Worm (Caenorhabditis elegans) whole organism, late embryonic: Measurements from ENCODE around the gene W07G4.5.

ENCODE experiments used
- C38D4.7 ChIP-seq: fragments of 200-800 bp; sonication (Bioruptor generic); optimal IDR thresholded peaks from 2 replicates; lab custom pipeline; 2018; ENCODE audit warnings: mild to moderate bottlenecking, missing genetic modification characterization, moderate library complexity, missing compliant biosample characterization
- F13H6.1 ChIP-seq: sonication (generic microtip); optimal IDR thresholded peaks from 2 replicates; lab custom pipeline; 2016; ENCODE audit warnings: missing genetic modification characterization, missing compliant biosample characterization
- T23F11.4 ChIP-seq: fragments of 200-800 bp; sonication (Bioruptor generic); optimal IDR thresholded peaks from 2 replicates; lab custom pipeline; 2018; ENCODE audit warnings: mild to moderate bottlenecking, missing genetic modification characterization, missing compliant biosample characterization
- ama-1 ChIP-seq: fragments of 150-350 bp; optimal IDR thresholded peaks from 2 replicates; lab custom pipeline; 2014
- ceh-14 ChIP-seq: sonication (generic microtip); optimal IDR thresholded peaks from 2 replicates; lab custom pipeline; 2016; ENCODE audit warnings: missing genotype, missing genetic modification characterization, missing compliant biosample characterization
- ceh-18 ChIP-seq: sonication (generic microtip); optimal IDR thresholded peaks from 2 replicates; lab custom pipeline; 2016; ENCODE audit warnings: missing genetic modification characterization, missing compliant biosample characterization
- ceh-19 ChIP-seq: fragments of 200-800 bp; sonication (Bioruptor generic); optimal IDR thresholded peaks from 2 replicates; lab custom pipeline; 2018; ENCODE audit warnings: mild to moderate bottlenecking, missing genetic modification characterization, missing compliant biosample characterization
- ceh-2 ChIP-seq: sonication (generic microtip); optimal IDR thresholded peaks from 2 replicates; lab custom pipeline; 2016; ENCODE audit warnings: missing genotype, missing genetic modification characterization, missing compliant biosample characterization
- ceh-30 ChIP-seq: fragments of 150-350 bp; optimal IDR thresholded peaks from 2 replicates; lab custom pipeline; 2014; ENCODE audit warnings: missing biosample characterization, missing genetic modification characterization
- ceh-31 ChIP-seq: sonication (generic microtip); optimal IDR thresholded peaks from 2 replicates; lab custom pipeline; 2016; ENCODE audit warnings: missing genetic modification characterization, missing compliant biosample characterization
- ceh-34 ChIP-seq: sonication (generic microtip); optimal IDR thresholded peaks from 2 replicates; lab custom pipeline; 2016; ENCODE audit warnings: mild to moderate bottlenecking, missing genetic modification characterization, missing compliant biosample characterization
- ceh-48 ChIP-seq: sonication (generic microtip); optimal IDR thresholded peaks from 2 replicates; lab custom pipeline; 2016; ENCODE audit warnings: missing genetic modification characterization, inconsistent platforms, missing compliant biosample characterization
- ceh-9 ChIP-seq: sonication (generic microtip); optimal IDR thresholded peaks from 2 replicates; lab custom pipeline; 2016; ENCODE audit warnings: mild to moderate bottlenecking, missing genetic modification characterization, inconsistent platforms, missing compliant biosample characterization
- che-1 ChIP-seq: sonication (generic microtip); optimal IDR thresholded peaks from 2 replicates; lab custom pipeline; 2016; ENCODE audit warnings: mild to moderate bottlenecking, missing genetic modification characterization, missing compliant biosample characterization
- dmd-4 ChIP-seq: sonication (generic microtip); optimal IDR thresholded peaks from 2 replicates; lab custom pipeline; 2016; ENCODE audit warnings: borderline replicate concordance, missing genetic modification characterization, missing compliant biosample characterization
- dve-1 ChIP-seq: sonication (generic microtip); optimal IDR thresholded peaks from 2 replicates; lab custom pipeline; 2017; ENCODE audit warnings: antibody characterized with exemption, mild to moderate bottlenecking, missing genetic modification characterization, missing compliant biosample characterization
- elt-4 ChIP-seq: sonication (generic microtip); optimal IDR thresholded peaks from 2 replicates; lab custom pipeline; 2016; ENCODE audit warnings: missing genetic modification characterization, missing compliant biosample characterization
- fax-1 ChIP-seq: sonication (generic microtip); optimal IDR thresholded peaks from 2 replicates; lab custom pipeline; 2016; ENCODE audit warnings: missing genotype, missing genetic modification characterization, missing compliant biosample characterization
- fkh-10 ChIP-seq: fragments of 150-350 bp; optimal IDR thresholded peaks from 2 replicates; lab custom pipeline; 2014; ENCODE audit warnings: missing biosample characterization, missing genetic modification reagents, missing genetic modification characterization
- fkh-6 ChIP-seq: sonication (generic microtip); optimal IDR thresholded peaks from 2 replicates; lab custom pipeline; 2016; ENCODE audit warnings: missing genetic modification characterization, missing compliant biosample characterization
- gmeb-2 ChIP-seq: sonication (generic microtip); optimal IDR thresholded peaks from 2 replicates; lab custom pipeline; 2016; ENCODE audit warnings: missing genetic modification characterization, inconsistent platforms, missing compliant biosample characterization
- hlh-30 ChIP-seq: sonication (generic microtip); optimal IDR thresholded peaks from 2 replicates; lab custom pipeline; 2017; ENCODE audit warnings: antibody characterized with exemption, missing genetic modification characterization, missing compliant biosample characterization; ENCODE audit not compliant: insufficient read depth
- hlh-8 ChIP-seq: sonication (generic microtip); optimal IDR thresholded peaks from 2 replicates; lab custom pipeline; 2016; ENCODE audit warnings: missing genotype, missing genetic modification characterization, missing compliant biosample characterization
- lin-11 ChIP-seq: fragments of 200-800 bp; sonication (Bioruptor generic); optimal IDR thresholded peaks from 2 replicates; lab custom pipeline; 2018; ENCODE audit warnings: mild to moderate bottlenecking, missing genetic modification characterization, missing compliant biosample characterization
- madf-2 ChIP-seq: sonication (generic microtip); optimal IDR thresholded peaks from 2 replicates; lab custom pipeline; 2017; ENCODE audit warnings: missing genetic modification characterization, missing compliant biosample characterization
- mec-3 ChIP-seq: sonication (generic microtip); optimal IDR thresholded peaks from 2 replicates; lab custom pipeline; 2016; ENCODE audit warnings: borderline replicate concordance, missing genetic modification characterization, missing compliant biosample characterization
- nfya-1 ChIP-seq: sonication (generic microtip); optimal IDR thresholded peaks from 2 replicates; lab custom pipeline; 2017; ENCODE audit warnings: missing genetic modification characterization, mild to moderate bottlenecking, missing compliant biosample characterization, antibody characterized with exemption, moderate library complexity
- npax-4 ChIP-seq: sonication (generic microtip); optimal IDR thresholded peaks from 2 replicates; lab custom pipeline; 2016; ENCODE audit warnings: missing genetic modification characterization, missing compliant biosample characterization
- pha-4 ChIP-seq: fragments of 150-350 bp; optimal IDR thresholded peaks from 2 replicates; lab custom pipeline; 2018; ENCODE audit warnings: missing biosample characterization, missing genetic modification reagents, missing genetic modification characterization
- pqm-1 ChIP-seq: sonication (generic microtip); optimal IDR thresholded peaks from 2 replicates; lab custom pipeline; 2016; ENCODE audit warnings: missing genetic modification characterization, missing compliant biosample characterization
- pros-1 ChIP-seq: fragments of 150-350 bp; optimal IDR thresholded peaks from 2 replicates; lab custom pipeline; 2014; ENCODE audit warnings: missing biosample characterization, missing genetic modification reagents, missing genetic modification characterization
- ref-2 ChIP-seq: sonication (generic microtip); optimal IDR thresholded peaks from 2 replicates; lab custom pipeline; 2016; ENCODE audit warnings: missing genetic modification characterization, missing compliant biosample characterization
- sdc-2 ChIP-seq: sonication (generic microtip); optimal IDR thresholded peaks from 2 replicates; lab custom pipeline; 2016; ENCODE audit warnings: missing genotype, missing genetic modification characterization, missing compliant biosample characterization
- sox-2 ChIP-seq: fragments of 200-800 bp; sonication (Bioruptor generic); IDR thresholded peaks from 2 replicates; pipeline ENCODE4 v1.3.6; 2022; ENCODE audit warnings: missing genetic modification reagents, missing genetic modification characterization, missing compliant biosample characterization
- sox-4 ChIP-seq: sonication (generic microtip); optimal IDR thresholded peaks from 2 replicates; lab custom pipeline; 2017; ENCODE audit warnings: mild to moderate bottlenecking, missing genetic modification characterization, inconsistent platforms, missing compliant biosample characterization
- syd-9 ChIP-seq: sonication (generic microtip); optimal IDR thresholded peaks from 2 replicates; lab custom pipeline; 2016; ENCODE audit warnings: mild to moderate bottlenecking, missing genetic modification characterization, moderate library complexity, missing compliant biosample characterization
- tbx-2 ChIP-seq: sonication (generic microtip); optimal IDR thresholded peaks from 2 replicates; lab custom pipeline; 2016; ENCODE audit warnings: missing genetic modification characterization, missing compliant biosample characterization
- ttx-3 ChIP-seq: sonication (generic microtip); optimal IDR thresholded peaks from 2 replicates; lab custom pipeline; 2016; ENCODE audit warnings: missing genetic modification reagents, missing genetic modification characterization, missing compliant biosample characterization
- unc-42 ChIP-seq: sonication (generic microtip); optimal IDR thresholded peaks from 2 replicates; lab custom pipeline; 2016; ENCODE audit warnings: missing genotype, missing genetic modification characterization, missing compliant biosample characterization
- unc-55 ChIP-seq: sonication (generic microtip); optimal IDR thresholded peaks from 2 replicates; lab custom pipeline; 2017; ENCODE audit warnings: missing biosample characterization, missing genetic modification reagents, missing genetic modification characterization
- ztf-16 ChIP-seq: sonication (generic microtip); optimal IDR thresholded peaks from 2 replicates; lab custom pipeline; 2017; ENCODE audit warnings: missing genetic modification characterization, missing compliant biosample characterization

W07G4.5 gene

DNA sequence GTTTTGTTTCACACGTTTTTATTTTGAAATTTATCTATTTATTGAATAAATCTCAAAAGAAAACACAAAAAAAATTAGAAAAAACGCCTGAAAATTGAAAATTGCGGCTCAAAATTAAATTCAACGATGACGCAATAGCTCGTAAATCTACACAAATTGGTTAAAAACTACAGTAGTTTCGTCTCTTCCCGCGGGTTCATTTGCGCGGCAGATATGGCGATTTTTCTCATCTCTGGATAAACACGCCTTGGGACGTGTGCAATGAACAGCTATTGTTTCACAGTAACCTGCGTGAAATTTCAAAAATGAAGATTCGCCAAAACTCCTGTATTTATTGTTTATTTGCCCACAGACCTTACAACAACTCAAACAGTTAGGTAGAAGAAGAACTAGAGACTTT, 38.5 kb upstream of the W07G4.5 start:
- TF ChIP-seq sdc-2 (tag; lab: Kevin White, UChicago) = no peak
- TF ChIP-seq che-1 = no peak
- no peak for TF ChIP-seq sox-4 (tag; lab: Kevin White, UChicago)
- no peak for TF ChIP-seq ref-2 (tag; lab: Kevin White, UChicago)
- no peak for TF ChIP-seq ceh-14 (tag; lab: Kevin White, UChicago)
- no peak for TF ChIP-seq gmeb-2 (tag; lab: Kevin White, UChicago)
- no peak for TF ChIP-seq ceh-31
- no peak for TF ChIP-seq npax-4 (tag; lab: Kevin White, UChicago)
- no peak for TF ChIP-seq pha-4 (tag; lab: Kevin White, UChicago)
- TF ChIP-seq pros-1 (tag; lab: Kevin White, UChicago) = no peak
- no peak for TF ChIP-seq ttx-3 (tag; lab: Kevin White, UChicago)
- no peak for TF ChIP-seq T23F11.4 (GFP tag; lab: Kevin White, UChicago)

- TF ChIP-seq ceh-2 (tag; lab: Kevin White, UChicago) (no peak), fkh-10 (GFP tag; lab: Kevin White, UChicago) (no peak), lin-11 (no peak), unc-55 (GFP tag; lab: Kevin White, UChicago) (peak; percentile 47), nfya-1 (tag; lab: Kevin White, UChicago) (peak; percentile 31), unc-42 (tag; lab: Kevin White, UChicago) (peak; percentile 15), mec-3 (tag; lab: Kevin White, UChicago) (no peak), gmeb-2 (tag; lab: Kevin White, UChicago) (no peak), hlh-8 (tag; lab: Kevin White, UChicago) (no peak), pqm-1 (tag; lab: Kevin White, UChicago) (no peak), ceh-34 (tag; lab: Kevin White, UChicago) (no peak), C38D4.7 (GFP tag; lab: Kevin White, UChicago) (no peak), ceh-48 (tag; lab: Kevin White, UChicago) (no peak), ztf-16 (tag; lab: Kevin White, UChicago) (no peak), fkh-6 (tag; lab: Kevin White, UChicago) (no peak), madf-2 (tag; lab: Kevin White, UChicago) (no peak), syd-9 (tag; lab: Kevin White, UChicago) (no peak), ceh-31 (peak; percentile 51), tbx-2 (tag; lab: Kevin White, UChicago) (no peak), sox-2 (GFP tag; lab: Robert Waterston, UW) (no peak), ceh-14 (tag; lab: Kevin White, UChicago) (no peak), ama-1 (lab: Kevin White, UChicago) (no peak), ceh-9 (tag; lab: Kevin White, UChicago) (no peak), fax-1 (tag; lab: Kevin White, UChicago) (no peak), F13H6.1 (tag; lab: Kevin White, UChicago) (no peak), hlh-30 (tag; lab: Kevin White, UChicago) (no peak), ceh-19 (GFP tag; lab: Kevin White, UChicago) (no peak), T23F11.4 (GFP tag; lab: Kevin White, UChicago) (no peak), dmd-4 (tag; lab: Kevin White, UChicago) (no peak), ceh-18 (tag; lab: Kevin White, UChicago) (peak; percentile 6), elt-4 (tag; lab: Kevin White, UChicago) (no peak), dve-1 (tag; lab: Kevin White, UChicago) (no peak), ceh-30 (no peak)
Measured at ce11 chrV:13009843-13010242, 37.9 kb upstream of the W07G4.5 start.
